Worm (Caenorhabditis elegans) whole organism, L4/young adult: ENCODE measurements around the gene F42F12.14.
A peak's percentile ranks its signal among the peaks of the same experiment; 100 is the strongest.

Experiments used
- W03F9.2 ChIP-seq: fragments of 150-350 bp; optimal IDR thresholded peaks from 2 replicates; lab custom pipeline; 2014; ENCODE audit warnings: missing biosample characterization, missing genetic modification characterization
- dao-5 ChIP-seq: sonication (generic microtip); optimal IDR thresholded peaks from 2 replicates; lab custom pipeline; 2016; ENCODE audit warnings: missing genotype, missing genetic modification characterization, moderate library complexity, missing compliant biosample characterization
- him-1 ChIP-seq: sonication (generic microtip); optimal IDR thresholded peaks from 2 replicates; lab custom pipeline; 2016; ENCODE audit warnings: missing genotype, missing genetic modification reagents, missing genetic modification characterization, missing compliant biosample characterization

Gene F42F12.14

DNA sequence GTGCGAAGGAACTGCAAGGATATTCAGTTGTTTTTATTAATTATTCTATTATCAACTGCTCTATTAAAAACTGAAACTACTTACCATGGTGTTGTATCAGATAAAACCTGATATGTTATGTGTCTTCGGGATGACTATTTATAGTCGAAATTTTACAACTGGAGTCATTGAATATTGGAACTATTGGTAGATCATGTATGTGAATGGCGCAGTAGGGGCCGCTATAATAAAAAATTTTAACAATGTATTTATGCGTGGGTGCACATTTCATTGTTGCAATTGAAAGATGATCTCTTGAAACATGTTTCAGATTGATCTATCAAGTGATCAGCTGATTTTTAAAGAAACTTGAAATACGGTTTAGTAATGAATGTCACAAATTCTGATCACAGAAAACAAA is 10.5 kb downstream of the F42F12.14 start, which contains the start of gene nspc-14:
Gene nspc-14, minus strand, starts transcription at position 101 of the 400 bp plus-strand sequence.
- no peak for TF ChIP-seq dao-5
- no peak for TF ChIP-seq him-1 (tag; lab: Kevin White, UChicago)
- no peak for TF ChIP-seq W03F9.2 (tag; lab: Kevin White, UChicago)

DNA sequence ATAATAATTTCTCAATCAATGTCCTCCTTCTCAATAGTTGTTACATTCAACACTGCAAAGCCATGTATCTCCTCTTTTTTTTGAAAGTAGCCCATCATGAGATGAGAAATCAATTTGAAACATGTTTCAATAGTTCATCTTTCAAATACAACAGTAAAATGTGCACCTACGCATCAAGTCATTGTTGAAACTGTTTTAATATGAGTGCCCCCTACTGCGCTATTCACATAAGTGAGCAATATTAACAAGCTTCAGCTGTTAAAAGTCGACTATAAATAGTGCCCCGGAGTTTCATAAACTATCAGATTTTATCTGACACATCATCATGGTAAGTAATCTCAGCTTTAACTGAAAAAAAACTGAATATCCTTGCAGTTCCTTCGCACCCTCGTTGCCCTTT is 12.0 kb downstream of the F42F12.14 start, which contains the start of the genes nspc-15 and F19H6.6:
Gene nspc-15, plus strand, starts transcription at position 301 of the 400 bp plus-strand sequence.
Gene F19H6.6, plus strand, starts transcription at position 384 of the 400 bp plus-strand sequence.
- TF ChIP-seq him-1 (tag; lab: Kevin White, UChicago) = no peak
- no peak for TF ChIP-seq W03F9.2 (tag; lab: Kevin White, UChicago)

DNA sequence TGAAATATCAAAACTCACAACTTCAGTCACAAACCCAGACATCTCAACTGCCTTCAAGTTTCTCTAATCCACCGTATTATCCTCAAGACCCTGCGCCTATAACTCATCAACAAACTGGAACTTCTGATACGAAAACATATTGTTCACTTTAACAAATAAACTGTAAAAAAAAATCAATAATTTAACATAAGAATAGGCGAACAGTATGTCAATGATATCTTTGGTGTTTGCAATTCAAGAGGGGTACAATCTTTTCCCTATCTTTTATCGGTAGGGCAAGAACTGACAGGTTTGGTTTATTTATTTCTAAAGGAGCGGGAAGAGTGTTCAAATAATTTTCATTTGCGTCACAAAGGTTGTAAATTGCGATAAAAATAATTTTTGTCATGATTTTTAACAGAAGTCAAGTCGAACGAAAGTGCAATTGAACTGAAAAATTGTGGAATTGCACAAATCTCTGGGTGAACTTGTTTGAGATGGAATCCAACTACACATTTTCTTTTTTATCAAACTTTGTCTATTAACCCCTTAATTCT is 14.6 kb downstream of the F42F12.14 start:
- peak; percentile 99 for TF ChIP-seq him-1 (tag; lab: Kevin White, UChicago)
- peak; percentile 76 for TF ChIP-seq dao-5
- TF ChIP-seq W03F9.2 (tag; lab: Kevin White, UChicago) = peak; percentile 99

DNA sequence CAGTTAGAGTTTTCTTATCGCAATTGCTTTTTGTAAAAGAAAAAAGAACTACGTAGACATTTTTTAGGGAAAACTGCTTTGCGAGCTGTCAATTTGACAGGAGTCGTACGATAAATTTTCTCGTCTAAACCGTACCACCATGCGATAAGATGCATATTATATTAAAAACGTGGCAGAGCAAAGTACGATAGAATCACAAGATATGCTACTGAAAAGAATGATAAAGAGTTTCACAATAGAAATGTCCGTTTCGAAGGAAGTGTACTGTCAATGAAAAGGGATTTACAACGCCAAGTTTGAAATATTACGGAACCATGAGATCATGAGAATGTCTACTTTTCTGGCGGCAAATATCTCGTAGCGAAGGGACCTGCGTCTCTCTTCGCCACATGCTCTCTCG is 16.4 kb downstream of the F42F12.14 start, which contains the start of gene F19H6.5:
Gene F19H6.5, minus strand, starts transcription at position 101 of the 400 bp plus-strand sequence.
- no peak for TF ChIP-seq W03F9.2 (tag; lab: Kevin White, UChicago)
- TF ChIP-seq him-1 (tag; lab: Kevin White, UChicago) = no peak
- TF ChIP-seq dao-5 = no peak

DNA sequence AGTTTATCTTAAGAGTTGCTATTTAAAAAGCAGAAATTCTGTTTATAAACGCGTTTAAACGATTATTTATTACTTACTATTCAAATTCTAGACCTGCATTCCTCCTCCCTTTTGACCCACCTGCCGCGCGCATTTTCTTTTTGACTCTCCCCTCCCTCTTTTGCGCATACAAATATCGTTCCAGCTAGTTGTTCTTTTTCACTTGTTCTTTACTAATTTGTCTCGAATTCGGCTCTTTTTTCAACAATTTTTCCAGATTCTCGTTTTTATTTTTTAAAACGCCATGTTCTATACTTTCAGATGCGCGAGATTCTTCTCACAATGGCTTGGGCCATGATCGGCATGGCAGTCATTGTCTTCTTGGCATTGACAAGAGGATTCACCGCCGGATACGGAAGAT is 17.0 kb downstream of the F42F12.14 start, which contains the start of gene F19H6.4:
Gene F19H6.4, plus strand, starts transcription at position 301 of the 400 bp plus-strand sequence.
- TF ChIP-seq W03F9.2 (tag; lab: Kevin White, UChicago) (no peak), dao-5 (no peak), him-1 (tag; lab: Kevin White, UChicago) (no peak)

DNA sequence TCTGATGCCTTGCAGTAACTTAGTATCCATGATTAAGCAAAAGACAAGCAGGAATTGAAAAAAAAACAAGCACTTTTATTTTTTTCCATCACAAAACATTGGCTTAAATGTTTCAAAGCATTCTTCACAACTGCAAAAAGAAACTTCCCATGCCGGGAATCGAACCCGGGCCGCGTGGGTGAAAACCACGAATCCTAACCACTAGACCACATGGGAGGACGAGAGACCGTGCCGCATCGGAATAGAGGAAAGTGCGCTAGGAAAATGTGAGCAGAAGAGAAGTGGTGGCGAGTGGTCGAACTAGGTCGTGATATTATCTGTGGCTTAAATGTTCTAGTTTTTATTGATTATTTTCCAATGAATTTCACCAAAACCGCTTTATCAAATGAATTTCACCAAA is 19.1 kb downstream of the F42F12.14 start:
- TF ChIP-seq him-1 (tag; lab: Kevin White, UChicago) (no peak), W03F9.2 (tag; lab: Kevin White, UChicago) (no peak), dao-5 (no peak)

DNA sequence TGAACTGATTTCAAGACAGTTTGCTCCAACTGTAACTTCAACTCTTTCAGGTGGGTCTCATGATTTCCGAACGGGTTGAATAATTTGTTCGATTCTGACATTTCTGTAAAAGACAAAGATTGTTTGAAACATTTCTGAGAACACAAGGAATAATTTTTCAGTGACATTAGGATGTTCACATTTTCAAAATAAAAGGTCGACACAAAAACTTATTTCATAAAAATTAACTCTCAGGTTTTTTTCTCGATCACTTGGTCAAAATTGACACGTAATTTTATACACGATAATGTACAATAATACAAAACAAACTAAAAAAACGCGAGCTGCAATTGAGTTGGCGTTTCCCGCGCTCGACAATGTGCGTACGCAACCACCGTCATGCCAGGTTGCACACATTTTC is 22.9 kb downstream of the F42F12.14 start, which contains the start of gene rif-1.2:
Gene rif-1.2, minus strand, starts transcription at position 101 of the 400 bp plus-strand sequence.
- no peak for TF ChIP-seq W03F9.2 (tag; lab: Kevin White, UChicago)
- no peak for TF ChIP-seq dao-5
- TF ChIP-seq him-1 (tag; lab: Kevin White, UChicago) = no peak

DNA sequence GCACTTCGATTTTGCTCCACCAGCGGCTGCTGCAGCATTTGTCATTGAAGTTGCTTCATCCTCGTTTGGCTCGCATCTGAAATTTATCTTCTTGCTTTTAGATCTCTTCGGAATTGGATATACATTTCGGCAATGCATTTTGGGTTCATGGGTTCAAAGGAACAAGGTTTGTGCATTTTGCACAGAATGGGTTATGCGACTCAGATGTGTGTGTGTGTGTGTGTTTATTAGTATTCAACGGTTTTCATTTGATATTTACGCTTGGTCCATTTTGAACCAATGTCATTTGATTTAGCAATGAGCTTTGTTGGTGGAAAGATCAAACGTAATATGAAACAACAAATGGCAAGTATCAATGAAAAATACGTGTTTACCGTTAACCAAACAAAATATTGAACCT is 27.4 kb downstream of the F42F12.14 start:
- TF ChIP-seq W03F9.2 (tag; lab: Kevin White, UChicago) = no peak
- TF ChIP-seq dao-5 = no peak
- no peak for TF ChIP-seq him-1 (tag; lab: Kevin White, UChicago)

DNA sequence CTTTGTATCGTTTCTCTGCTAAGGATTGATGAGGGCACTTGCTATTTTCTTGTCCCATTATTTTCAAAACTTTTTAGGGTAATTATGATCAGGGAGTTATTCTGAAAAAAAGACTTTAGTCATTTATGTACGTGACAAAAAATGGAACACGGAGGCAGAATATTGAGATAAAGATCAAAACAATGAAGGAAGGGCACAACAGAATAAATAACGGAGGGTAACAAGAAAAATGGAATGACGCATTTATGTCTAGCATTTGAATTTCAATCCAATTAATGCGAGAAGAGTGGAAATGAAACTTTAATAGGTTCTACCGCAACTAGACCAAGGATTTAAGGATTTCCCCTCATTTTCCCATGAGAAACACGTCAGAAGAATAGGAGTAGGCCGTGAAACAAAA is 29.9 kb downstream of the F42F12.14 start, which contains the start of gene glb-13:
Gene glb-13, minus strand, starts transcription at position 101 of the 400 bp plus-strand sequence.
- no peak for TF ChIP-seq dao-5
- no peak for TF ChIP-seq him-1 (tag; lab: Kevin White, UChicago)
- TF ChIP-seq W03F9.2 (tag; lab: Kevin White, UChicago) = no peak

DNA sequence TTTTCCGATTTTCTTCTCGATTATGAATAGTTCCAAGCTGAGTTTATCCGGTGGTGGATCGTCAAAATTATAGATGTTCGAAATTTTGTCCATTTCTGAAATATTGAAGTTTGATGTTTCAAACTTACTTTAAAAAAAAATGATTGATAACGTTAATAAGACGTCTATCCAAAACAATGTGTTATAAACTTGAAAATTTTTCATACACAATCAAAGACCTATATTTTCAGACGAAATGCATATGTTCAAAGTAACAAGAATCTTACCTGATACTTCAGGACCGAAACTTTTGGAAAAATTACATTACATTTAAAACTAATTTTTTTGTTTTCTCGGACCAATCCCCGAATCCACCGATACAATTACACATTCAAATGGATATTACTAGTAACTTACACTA is 43.0 kb downstream of the F42F12.14 start, which contains the start of gene nekl-3:
Gene nekl-3, minus strand, starts transcription at position 101 of the 400 bp plus-strand sequence.
- no peak for TF ChIP-seq him-1 (tag; lab: Kevin White, UChicago)
- TF ChIP-seq W03F9.2 (tag; lab: Kevin White, UChicago) = no peak
- no peak for TF ChIP-seq dao-5

DNA sequence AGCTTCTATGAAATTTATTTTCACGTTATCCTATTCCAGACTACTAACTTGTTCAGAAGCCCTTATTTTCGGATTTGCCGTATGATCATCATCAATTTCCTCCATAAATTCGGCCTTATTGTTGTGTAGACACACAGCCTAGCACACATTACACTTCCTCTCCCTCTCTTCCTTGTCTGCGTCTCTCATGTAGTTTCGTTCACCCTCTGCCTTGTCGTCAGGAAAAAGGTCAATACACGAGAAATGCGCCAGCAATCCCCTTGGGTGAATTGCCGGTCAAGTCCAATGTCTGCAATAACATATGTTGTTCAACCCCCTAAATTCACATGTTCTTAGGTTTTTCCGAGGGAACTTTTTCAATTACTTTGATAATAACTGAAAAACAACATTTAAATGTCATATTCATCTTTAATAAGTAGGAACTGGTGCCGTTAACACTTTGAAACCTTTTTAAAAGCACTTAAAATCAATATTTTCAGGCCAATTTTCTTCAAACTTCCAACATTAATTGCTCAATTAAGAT is 45.4 kb downstream of the F42F12.14 start, which contains the start of gene F17E5.2:
Gene F17E5.2, plus strand, starts transcription at position 473 of the 523 bp plus-strand sequence.
- TF ChIP-seq dao-5 = no peak
- TF ChIP-seq W03F9.2 (tag; lab: Kevin White, UChicago) = peak; percentile 91
- peak; percentile 75 for TF ChIP-seq him-1 (tag; lab: Kevin White, UChicago)
